Worm (Caenorhabditis elegans) whole organism, L4 larva: ENCODE data around the gene F57C2.5.

Experiments
- lim-7 ChIP-seq: fragments of 200-800 bp; sonication (Bioruptor generic); IDR thresholded peaks from 2 replicates; pipeline ENCODE4 v1.3.6; 2022; ENCODE audit warnings: missing genetic modification characterization, missing compliant biosample characterization
- pha-4 ChIP-seq, 2 experiments: fragments of 150-350 bp in 1 of 2; fragments of 200-800 bp in 1 of 2; sonication (Bioruptor generic) in 1 of 2; IDR thresholded peaks in 1 of 2; optimal IDR thresholded peaks in 1 of 2; 2 replicates each; pipeline versions ENCODE4 v1.3.6 to Lab custom; 2014 to 2022; ENCODE audit warnings: missing genetic modification characterization in 2 of 2, missing genetic modification reagents in 2 of 2, missing biosample characterization in 1 of 2, missing compliant biosample characterization in 1 of 2

DNA sequence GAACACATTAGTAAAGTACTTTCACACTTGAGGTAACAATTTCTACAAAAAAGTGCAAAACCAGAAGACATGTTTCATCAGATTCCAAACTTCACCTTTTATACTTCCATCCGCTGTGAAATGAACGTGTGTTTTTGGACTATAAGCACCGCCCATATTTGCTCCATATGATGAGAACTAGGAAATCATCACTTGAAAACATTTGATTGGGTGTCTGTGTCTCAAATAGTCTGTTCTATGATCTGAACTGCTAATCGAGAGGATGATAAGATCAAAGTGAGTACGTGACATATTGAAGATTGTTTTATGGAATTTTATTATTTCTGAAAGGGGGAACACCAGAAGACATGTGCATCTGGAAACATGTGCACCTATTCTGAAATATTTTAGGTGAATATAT lies 32.7 kb downstream of the F57C2.5 start:
- TF ChIP-seq lim-7 (GFP tag; lab: Robert Waterston, UW) (no peak), pha-4 (GFP tag; IDR thresholded peaks at IDR 0.05; lab: Robert Waterston, UW) (no peak), pha-4 (tag; optimal IDR thresholded peaks at IDR 0.05; lab: Kevin White, UChicago) (no peak)
